Fruit fly (Drosophila melanogaster): ENCODE data around the gene sesB.

DNA sequence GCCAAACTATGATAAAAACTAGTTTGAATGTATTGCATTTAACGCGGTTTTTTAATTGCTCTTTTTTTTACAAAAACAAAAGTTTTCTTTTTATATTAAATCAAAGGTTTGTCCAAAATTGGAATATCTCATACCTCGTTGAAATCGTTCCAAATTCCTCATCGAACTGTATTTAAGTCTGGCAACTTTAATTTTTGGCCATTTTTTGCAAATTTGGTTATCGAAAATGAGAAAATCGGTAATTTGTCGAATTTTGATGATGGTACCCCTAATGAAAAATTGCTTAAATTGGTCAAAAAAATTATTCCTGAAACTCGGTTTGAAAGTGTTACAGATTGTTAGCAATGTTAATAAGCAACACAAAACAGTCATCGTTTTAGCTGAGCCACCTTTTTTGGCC is 594 bp upstream of the sesB start:
- no peak for TF ChIP-seq net (GFP tag; optimal IDR thresholded peaks at IDR 0.05)
- TF ChIP-seq pdm3 (GFP tag; optimal IDR thresholded peaks at IDR 0.05): no peak
- no peak for TF ChIP-seq CG8319 (GFP tag; optimal IDR thresholded peaks at IDR 0.05)
- TF ChIP-seq CG4318 (GFP tag; optimal IDR thresholded peaks at IDR 0.05): no peak
- no peak for TF ChIP-seq CG16779 (tag; optimal IDR thresholded peaks at IDR 0.05)
- TF ChIP-seq dsx (GFP tag; optimal IDR thresholded peaks at IDR 0.05; ENCODE audit: poor library complexity, severe bottlenecking): no peak
- no peak for TF ChIP-seq fkh (GFP tag; optimal IDR thresholded peaks at IDR 0.05)
- TF ChIP-seq CG31627 (GFP tag; optimal IDR thresholded peaks at IDR 0.05): no peak
- TF ChIP-seq Sox102F (GFP tag; optimal IDR thresholded peaks at IDR 0.05): no peak
- no peak for TF ChIP-seq Gug (GFP tag; IDR thresholded peaks at IDR 0.05)
- TF ChIP-seq CG32006 (GFP tag; optimal IDR thresholded peaks at IDR 0.05): no peak
- no peak for TF ChIP-seq CG15336 (GFP tag; IDR thresholded peaks at IDR 0.05)
